Fruit fly (Drosophila melanogaster): Measurements from ENCODE around the gene jvl.

jvl gene

dm6 chr3R:14713776-14714146 is 27.6 kb upstream of the jvl start (continued):
- no peak for TF ChIP-seq Jarid2 (GFP tag; optimal IDR thresholded peaks at IDR 0.05)
- no peak for TF ChIP-seq bcd (GFP tag; optimal IDR thresholded peaks at IDR 0.05)
- no peak for TF ChIP-seq dpn (GFP tag; optimal IDR thresholded peaks at IDR 0.05)
- TF ChIP-seq CG6791 (GFP tag; IDR thresholded peaks at IDR 0.05; ENCODE audit: partially characterized antibody): 0 out of 3 replicates have a peak, but pooled peaks have one; percentile 23
- TF ChIP-seq CG12769 (tag; optimal IDR thresholded peaks at IDR 0.05): no peak
- TF ChIP-seq fd64A (GFP tag; optimal IDR thresholded peaks at IDR 0.05): peak; percentile 28
- no peak for TF ChIP-seq CG17359 (tag; optimal IDR thresholded peaks at IDR 0.05)
- TF ChIP-seq CG2116 (GFP tag; optimal IDR thresholded peaks at IDR 0.05): no peak
- 0 out of 3 replicates have a peak, but pooled peaks have one; percentile 31 for TF ChIP-seq CG2199 (GFP tag; IDR thresholded peaks at IDR 0.05)
- no peak for TF ChIP-seq lov (optimal IDR thresholded peaks at IDR 0.05)
- TF ChIP-seq lov (GFP tag; IDR thresholded peaks at IDR 0.05): no peak
- TF ChIP-seq oc (tag; optimal IDR thresholded peaks at IDR 0.05): peak; percentile 1
- no peak for TF ChIP-seq CG10654 (GFP tag; optimal IDR thresholded peaks at IDR 0.05)
- peak; percentile 76 for TF ChIP-seq Hr39 (optimal IDR thresholded peaks at IDR 0.05)
- TF ChIP-seq cad (GFP tag; optimal IDR thresholded peaks at IDR 0.05): peak; percentile 34
- TF ChIP-seq CG11560 (tag; IDR thresholded peaks at IDR 0.05): no peak
- TF ChIP-seq ac (GFP tag; optimal IDR thresholded peaks at IDR 0.05): peak; percentile 41

dm6 chr3R:14714147-14714903 is 27.1 kb upstream of the jvl start:
- TF ChIP-seq fu2 (GFP tag; optimal IDR thresholded peaks at IDR 0.05) (no peak), CG9817 (tag; optimal IDR thresholded peaks at IDR 0.05) (peak; percentile 52), Atf-2 (GFP tag; optimal IDR thresholded peaks at IDR 0.05) (no peak), CG15011 (GFP tag; optimal IDR thresholded peaks at IDR 0.05) (peak; percentile 65), E2f2 (GFP tag; IDR thresholded peaks at IDR 0.05) (no peak; the same call in 1 of the 2 replicates), ato (GFP tag; IDR thresholded peaks at IDR 0.05; ENCODE audit: partially characterized antibody) (no peak), Hr78 (GFP tag; optimal IDR thresholded peaks at IDR 0.05) (no peak), Asciz (GFP tag; optimal IDR thresholded peaks at IDR 0.05) (peak; percentile 88), phol (tag; optimal IDR thresholded peaks at IDR 0.05) (peak; percentile 89), sqz (GFP tag; optimal IDR thresholded peaks at IDR 0.05) (peak; percentile 75), nerfin-1 (tag; optimal IDR thresholded peaks at IDR 0.05) (no peak), Hr3 (GFP tag; optimal IDR thresholded peaks at IDR 0.05) (peak; percentile 63), dati (GFP tag; IDR thresholded peaks at IDR 0.05) (no peak), ems (GFP tag; optimal IDR thresholded peaks at IDR 0.05) (peak; percentile 13), GATAe (GFP tag; conservative IDR thresholded peaks at IDR 0.05) (no peak), Sry-β (GFP tag; optimal IDR thresholded peaks at IDR 0.05) (peak; percentile 59), pan (optimal IDR thresholded peaks at IDR 0.05) (no peak), pan (GFP tag; optimal IDR thresholded peaks at IDR 0.05 in 1 of 2, IDR thresholded peaks at IDR 0.05 in 1 of 2) (peak in 1 of 2 experiments; percentile 49), sd (tag; optimal IDR thresholded peaks at IDR 0.05) (peak; percentile 100), CG6689 (GFP tag; IDR thresholded peaks at IDR 0.05) (peak; percentile 70; the same call in 1 of the 2 replicates), CG32532 (GFP tag; IDR thresholded peaks at IDR 0.05) (peak; percentile 33; the same call in 1 of the 2 replicates), Hsf (GFP tag; optimal IDR thresholded peaks at IDR 0.05) (no peak), pros (GFP tag; optimal IDR thresholded peaks at IDR 0.05) (peak; percentile 91), CG3995 (GFP tag; optimal IDR thresholded peaks at IDR 0.05) (no peak), Kr (GFP tag; optimal IDR thresholded peaks at IDR 0.05) (peak; percentile 5), CG4730 (GFP tag; IDR thresholded peaks at IDR 0.05) (0 out of 2 replicates have a peak, but pooled peaks have one; percentile 39), CG31224 (GFP tag; IDR thresholded peaks at IDR 0.05) (no peak), slp2 (GFP tag; optimal IDR thresholded peaks at IDR 0.05) (no peak), CG6854 (GFP tag; optimal IDR thresholded peaks at IDR 0.05) (no peak), CG15601 (tag; optimal IDR thresholded peaks at IDR 0.05) (peak; percentile 62), Fer1 (GFP tag; optimal IDR thresholded peaks at IDR 0.05) (no peak), NfI (GFP tag; optimal IDR thresholded peaks at IDR 0.05) (peak; percentile 40), pita (GFP tag; optimal IDR thresholded peaks at IDR 0.05) (no peak)

Measured in whole organism, embryonic.